Worm (Caenorhabditis elegans): Measurements from ENCODE around the gene F55A11.4.

Gene F55A11.4

ce11 chrV:11818786-11819185, 48.5 kb downstream of the F55A11.4 start:
- TF ChIP-seq ama-1 (optimal IDR thresholded peaks at IDR 0.05) = peak; percentile 76
- no peak for TF ChIP-seq nhr-71 (tag; optimal IDR thresholded peaks at IDR 0.05)
- no peak for TF ChIP-seq F16B12.6 (tag; optimal IDR thresholded peaks at IDR 0.05)
- no peak for TF ChIP-seq zip-4 (GFP tag; optimal IDR thresholded peaks at IDR 0.05)
- TF ChIP-seq efl-1 (optimal IDR thresholded peaks at IDR 0.05) = no peak
- peak in 1 of 2 experiments; percentile 7 for TF ChIP-seq efl-1 (GFP tag; optimal IDR thresholded peaks at IDR 0.05 in 1 of 2)

- TF ChIP-seq efl-1 (optimal IDR thresholded peaks at IDR 0.05) (no peak), efl-1 (GFP tag; optimal IDR thresholded peaks at IDR 0.05 in 1 of 2) (peak in 1 of 2 experiments; percentile 65), aha-1 (tag; optimal IDR thresholded peaks at IDR 0.05) (no peak)
These were observed 49.2 kb downstream of the F55A11.4 start for ce11 chrV:11819451-11819850.

DNA sequence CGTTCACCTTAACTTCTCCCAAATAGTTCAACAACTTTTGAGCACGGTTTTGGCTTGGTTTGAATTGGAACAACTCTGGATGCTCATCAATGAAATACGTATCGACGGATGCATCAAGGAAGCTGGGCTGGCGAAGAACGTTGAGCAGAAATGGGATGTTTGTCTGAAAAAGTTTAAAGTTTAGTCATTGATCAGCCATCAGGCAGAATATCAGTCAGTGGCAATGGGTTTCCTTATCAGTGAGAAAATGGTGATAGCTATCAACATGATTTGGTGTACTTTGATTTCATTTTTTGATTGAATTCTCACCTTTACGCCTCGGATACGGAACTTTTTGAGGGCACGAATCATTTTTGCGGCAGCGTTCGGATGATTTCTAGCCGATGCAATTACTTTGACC, 50.3 kb downstream of the F55A11.4 start:
- TF ChIP-seq dsc-1 (tag; optimal IDR thresholded peaks at IDR 0.05) = no peak
- no peak for TF ChIP-seq Y116A8C.19 (tag; optimal IDR thresholded peaks at IDR 0.05; ENCODE audit: borderline replicate concordance)
- TF ChIP-seq lin-35 (GFP tag; optimal IDR thresholded peaks at IDR 0.05) = peak in 1 of 2 experiments; percentile 3
- no peak for TF ChIP-seq efl-1 (optimal IDR thresholded peaks at IDR 0.05)
- TF ChIP-seq efl-1 (GFP tag; optimal IDR thresholded peaks at IDR 0.05 in 1 of 2) = no peak
- TF ChIP-seq ama-1 (optimal IDR thresholded peaks at IDR 0.05) = peak; percentile 2
- TF ChIP-seq unc-62 (GFP tag; optimal IDR thresholded peaks at IDR 0.05) = no peak
- no peak for TF ChIP-seq aha-1 (tag; optimal IDR thresholded peaks at IDR 0.05)
- peak; percentile 1 for TF ChIP-seq nhr-71 (tag; optimal IDR thresholded peaks at IDR 0.05)
- peak; percentile 61 for TF ChIP-seq nhr-85 (tag)
- TF ChIP-seq nhr-12 (tag; optimal IDR thresholded peaks at IDR 0.05) = no peak
- no peak for TF ChIP-seq tbx-2 (tag; optimal IDR thresholded peaks at IDR 0.05)
- no peak for TF ChIP-seq ztf-4 (tag; optimal IDR thresholded peaks at IDR 0.05)

ce11 chrV:11822461-11822939, 52.2 kb downstream of the F55A11.4 start, which contains the start of gene pyc-1:
Gene pyc-1, minus strand, starts transcription at chrV:11822529.
- peak; percentile 52 for TF ChIP-seq lir-3 (tag; optimal IDR thresholded peaks at IDR 0.05; ENCODE audit: poor library complexity)
- TF ChIP-seq sox-4 (tag; optimal IDR thresholded peaks at IDR 0.05) = no peak
- TF ChIP-seq unc-30 (tag; optimal IDR thresholded peaks at IDR 0.05) = no peak
- TF ChIP-seq nhr-20 (tag; optimal IDR thresholded peaks at IDR 0.05) = peak; percentile 73
- no peak for TF ChIP-seq xbp-1 (tag; optimal IDR thresholded peaks at IDR 0.05)
- no peak for TF ChIP-seq lin-15B (tag; optimal IDR thresholded peaks at IDR 0.05)
- TF ChIP-seq dsc-1 (tag; optimal IDR thresholded peaks at IDR 0.05) = no peak
- no peak for TF ChIP-seq F16B12.6 (tag; optimal IDR thresholded peaks at IDR 0.05)
- no peak for TF ChIP-seq ceh-63 (GFP tag; optimal IDR thresholded peaks at IDR 0.05)
- no peak for TF ChIP-seq nhr-84 (tag; optimal IDR thresholded peaks at IDR 0.05)
- no peak for TF ChIP-seq mef-2 (tag; optimal IDR thresholded peaks at IDR 0.05)
- TF ChIP-seq ceh-88 (GFP tag; IDR thresholded peaks at IDR 0.05) = peak; percentile 49
- no peak for TF ChIP-seq alr-1 (tag; optimal IDR thresholded peaks at IDR 0.05; ENCODE audit: borderline replicate concordance)
- no peak for TF ChIP-seq jun-1 (tag; optimal IDR thresholded peaks at IDR 0.05)
- TF ChIP-seq sptf-1 (tag; optimal IDR thresholded peaks at IDR 0.05) = no peak
- TF ChIP-seq lin-13 (GFP tag; optimal IDR thresholded peaks at IDR 0.05) = no peak
- peak in 1 of 2 experiments; percentile 6 for TF ChIP-seq mdl-1 (tag; optimal IDR thresholded peaks at IDR 0.05)
- peak; percentile 22 to 37 for TF ChIP-seq lsy-2 (tag; optimal IDR thresholded peaks at IDR 0.05)
- TF ChIP-seq nhr-47 (tag; optimal IDR thresholded peaks at IDR 0.05) = peak; percentile 38
- TF ChIP-seq ceh-90 (tag; optimal IDR thresholded peaks at IDR 0.05) = no peak
- TF ChIP-seq egl-13 (tag; optimal IDR thresholded peaks at IDR 0.05) = no peak
- TF ChIP-seq nhr-12 (tag; optimal IDR thresholded peaks at IDR 0.05) = no peak
- TF ChIP-seq hlh-17 (GFP tag; optimal IDR thresholded peaks at IDR 0.05; ENCODE audit: borderline replicate concordance) = no peak
- TF ChIP-seq C04F5.9 (tag; optimal IDR thresholded peaks at IDR 0.05) = no peak
- TF ChIP-seq ztf-11 (tag; optimal IDR thresholded peaks at IDR 0.05) = no peak
- no peak for TF ChIP-seq Y116A8C.19 (tag; optimal IDR thresholded peaks at IDR 0.05; ENCODE audit: borderline replicate concordance)
- no peak for TF ChIP-seq mab-9 (GFP tag; IDR thresholded peaks at IDR 0.05)
- TF ChIP-seq nhr-85 (tag) = peak; percentile 62
- no peak for TF ChIP-seq ces-1 (GFP tag; optimal IDR thresholded peaks at IDR 0.05)
- TF ChIP-seq rnt-1 (tag; optimal IDR thresholded peaks at IDR 0.05) = peak; percentile 50
- TF ChIP-seq fkh-4 (tag; optimal IDR thresholded peaks at IDR 0.05; ENCODE audit: borderline replicate concordance) = no peak
- TF ChIP-seq nhr-19 (GFP tag; conservative IDR thresholded peaks at IDR 0.05) = peak; percentile 88
- peak; percentile 25 for TF ChIP-seq tbx-2 (tag; optimal IDR thresholded peaks at IDR 0.05)
- TF ChIP-seq irx-1 (tag; optimal IDR thresholded peaks at IDR 0.05) = no peak
- TF ChIP-seq egl-27 (tag; optimal IDR thresholded peaks at IDR 0.05) = no peak
- no peak for TF ChIP-seq nhr-76 (tag; optimal IDR thresholded peaks at IDR 0.05)
- peak in 1 of 2 experiments; percentile 1 for TF ChIP-seq efl-1 (optimal IDR thresholded peaks at IDR 0.05)
- no peak for TF ChIP-seq efl-1 (GFP tag; optimal IDR thresholded peaks at IDR 0.05 in 1 of 2)

Data from whole organism, L1 larva.